Fruit fly (Drosophila melanogaster) whole organism, pupa: ENCODE measurements around the gene Cp16.

Source experiments
- CG10348 ChIP-seq: fragments of 200-800 bp; sonication (Bioruptor generic); IDR thresholded peaks from 2 replicates; pipeline ENCODE4 v1.3.6; 2022; ENCODE audit warnings: missing biosample characterization, missing genetic modification characterization
- CG12605 ChIP-seq: fragments of 200-800 bp; sonication (Bioruptor generic); IDR thresholded peaks from 2 replicates; pipeline ENCODE4 v1.3.6; 2022; ENCODE audit warnings: missing biosample characterization, missing genetic modification characterization
- CG13204 ChIP-seq: fragments of 200-800 bp; sonication (Bioruptor generic); optimal IDR thresholded peaks from 2 replicates; lab custom pipeline; 2018; ENCODE audit warnings: missing biosample characterization, mild to moderate bottlenecking, missing genetic modification characterization, moderate library complexity
- CG14655 ChIP-seq: fragments of 200-800 bp; sonication (Bioruptor generic); optimal IDR thresholded peaks from 3 replicates; lab custom pipeline; 2017; ENCODE audit warnings: mild to moderate bottlenecking, missing biosample characterization, missing genetic modification reagents, missing genetic modification characterization
- CG15710 ChIP-seq: fragments of 200-800 bp; sonication (Bioruptor generic); optimal IDR thresholded peaks from 2 replicates; lab custom pipeline; 2018; ENCODE audit warnings: missing biosample characterization, mild to moderate bottlenecking, missing genetic modification characterization, moderate library complexity
- CG17806 ChIP-seq: fragments of 200-800 bp; sonication (Bioruptor generic); optimal IDR thresholded peaks from 2 replicates; lab custom pipeline; 2018; ENCODE audit warnings: missing biosample characterization, mild to moderate bottlenecking, missing genetic modification characterization, moderate library complexity
- CG32121 ChIP-seq: fragments of 200-800 bp; sonication (Bioruptor generic); IDR thresholded peaks from 2 replicates; pipeline ENCODE4 v1.3.6; 2022; ENCODE audit warnings: missing biosample characterization, missing genetic modification characterization
- CG34367 ChIP-seq: fragments of 200-800 bp; sonication (Bioruptor generic); optimal IDR thresholded peaks from 2 replicates; lab custom pipeline; 2018; ENCODE audit warnings: missing biosample characterization, mild to moderate bottlenecking, missing genetic modification characterization
- CG4496 ChIP-seq: fragments of 200-800 bp; sonication (Bioruptor generic); IDR thresholded peaks from 3 replicates; pipeline ENCODE4 v1.3.6; 2022; ENCODE audit warnings: missing biosample characterization, missing genetic modification characterization
- CG8159 ChIP-seq: fragments of 200-800 bp; sonication (Bioruptor generic); optimal IDR thresholded peaks from 3 replicates; lab custom pipeline; 2018; ENCODE audit warnings: missing biosample characterization, mild to moderate bottlenecking, missing genetic modification characterization, moderate library complexity
- CG8301 ChIP-seq: fragments of 200-800 bp; sonication (Bioruptor generic); optimal IDR thresholded peaks from 2 replicates; lab custom pipeline; 2018; ENCODE audit warnings: missing biosample characterization, mild to moderate bottlenecking, missing genetic modification characterization
- CG9948 ChIP-seq: fragments of 200-800 bp; sonication (Bioruptor generic); optimal IDR thresholded peaks from 2 replicates; lab custom pipeline; 2018; ENCODE audit warnings: missing biosample characterization, mild to moderate bottlenecking, missing genetic modification characterization, moderate library complexity
- D1 ChIP-seq: fragments of 200-800 bp; sonication (Bioruptor generic); optimal IDR thresholded peaks from 2 replicates; lab custom pipeline; 2018; ENCODE audit warnings: missing biosample characterization, mild to moderate bottlenecking, missing genetic modification characterization, moderate library complexity
- EcR ChIP-seq: fragments of 200-800 bp; sonication (Bioruptor generic); optimal IDR thresholded peaks from 3 replicates; lab custom pipeline; 2019; ENCODE audit warnings: missing biosample characterization, missing genetic modification characterization, mild to moderate bottlenecking, moderate library complexity, missing genetic modification reagents
- Ets98B ChIP-seq: fragments of 200-800 bp; sonication (Bioruptor generic); IDR thresholded peaks from 2 replicates; pipeline ENCODE4 v1.3.6; 2022; ENCODE audit warnings: missing biosample characterization, missing genetic modification characterization
- Pif1A ChIP-seq: fragments of 200-800 bp; sonication (Bioruptor generic); optimal IDR thresholded peaks from 3 replicates; lab custom pipeline; 2016; ENCODE audit warnings: missing biosample characterization, missing genetic modification characterization
- Pif1B ChIP-seq: fragments of 200-800 bp; sonication (Bioruptor generic); optimal IDR thresholded peaks from 3 replicates; lab custom pipeline; 2016; ENCODE audit warnings: missing biosample characterization, missing genetic modification characterization
- Snoo ChIP-seq: fragments of 200-800 bp; sonication (Bioruptor generic); optimal IDR thresholded peaks from 3 replicates; lab custom pipeline; 2017; ENCODE audit warnings: missing biosample characterization, mild to moderate bottlenecking, missing genetic modification characterization, inconsistent platforms
- fd96Ca ChIP-seq: fragments of 200-800 bp; sonication (Bioruptor generic); IDR thresholded peaks from 3 replicates; pipeline ENCODE4 v1.3.6; 2022; ENCODE audit warnings: missing biosample characterization, missing genetic modification characterization
- gl ChIP-seq: fragments of 200-800 bp; sonication (Bioruptor generic); optimal IDR thresholded peaks from 2 replicates; lab custom pipeline; 2018; ENCODE audit warnings: missing biosample characterization, mild to moderate bottlenecking, missing genetic modification characterization
- rn ChIP-seq: fragments of 200-800 bp; sonication (Bioruptor generic); IDR thresholded peaks from 2 replicates; pipeline ENCODE4 v1.3.6; 2022; ENCODE audit warnings: missing biosample characterization, missing genetic modification characterization

The Cp16 gene

dm6 chr3L:8748323-8748722, 16.6 kb downstream of the Cp16 start:
- TF ChIP-seq CG8159 (no peak), CG4496 (GFP tag; lab: Robert Waterston, UW) (no peak), CG12605 (no peak), Pif1A (GFP tag; lab: Kevin White, UChicago) (no peak), CG15710 (no peak), gl (tag; lab: Kevin White, UChicago) (no peak), CG9948 (tag; lab: Kevin White, UChicago) (no peak), CG10348 (GFP tag; lab: Robert Waterston, UW) (no peak), rn (GFP tag; lab: Robert Waterston, UW) (no peak), CG14655 (GFP tag; lab: Kevin White, UChicago) (no peak)

- TF ChIP-seq CG34367 (no peak), rn (GFP tag; lab: Robert Waterston, UW) (no peak), D1 (peak; percentile 91)
- TF ChIP-seq, all 21 proteins: peak for 1
Measured at dm6 chr3L:8748839-8749238, 17.1 kb downstream of the Cp16 start.

dm6 chr3L:8749676-8750654, 18.2 kb downstream of the Cp16 start, which contains the start of gene CG13306:
TSS of gene CG13306 (minus strand) at chr3L:8749726.
- TF ChIP-seq CG9948 (tag; lab: Kevin White, UChicago) (no peak), fd96Ca (GFP tag; lab: Robert Waterston, UW) (0 out of 3 replicates have a peak, but pooled peaks have one; percentile 21)
- TF ChIP-seq, all 21 proteins: peak for 1

DNA sequence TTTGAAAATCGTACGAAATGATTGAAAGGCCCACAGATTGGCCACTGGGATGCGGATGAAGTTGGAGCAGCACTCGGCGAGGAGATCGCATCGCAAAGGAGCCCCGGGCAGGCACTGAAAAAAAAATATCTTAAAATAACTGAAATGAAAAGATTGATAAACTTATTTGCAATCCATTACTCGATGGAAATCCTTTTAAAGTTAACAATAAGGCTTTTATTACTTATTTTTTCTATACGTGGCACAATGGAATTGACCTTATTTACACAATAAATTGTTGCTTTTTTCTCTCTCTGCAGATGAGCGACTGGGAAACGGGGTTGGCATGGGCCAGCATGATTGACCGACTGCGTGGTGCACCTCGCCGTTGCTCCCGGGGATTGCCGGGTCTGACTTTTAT, 19.5 kb downstream of the Cp16 start:
- TF ChIP-seq Pif1B (GFP tag; lab: Kevin White, UChicago) (no peak), rn (GFP tag; lab: Robert Waterston, UW) (peak; percentile 24; the same call in 1 of the 2 replicates), CG32121 (GFP tag; lab: Robert Waterston, UW) (peak; percentile 76), CG4496 (GFP tag; lab: Robert Waterston, UW) (peak; percentile 58; the same call in 2 of the 3 replicates), CG8301 (tag; lab: Kevin White, UChicago) (peak; percentile 54), Ets98B (peak; percentile 70), fd96Ca (GFP tag; lab: Robert Waterston, UW) (peak; percentile 24; the same call in 1 of the 3 replicates), CG14655 (GFP tag; lab: Kevin White, UChicago) (peak; percentile 32), CG12605 (peak; percentile 33; the same call in 1 of the 2 replicates), CG9948 (tag; lab: Kevin White, UChicago) (no peak)

DNA sequence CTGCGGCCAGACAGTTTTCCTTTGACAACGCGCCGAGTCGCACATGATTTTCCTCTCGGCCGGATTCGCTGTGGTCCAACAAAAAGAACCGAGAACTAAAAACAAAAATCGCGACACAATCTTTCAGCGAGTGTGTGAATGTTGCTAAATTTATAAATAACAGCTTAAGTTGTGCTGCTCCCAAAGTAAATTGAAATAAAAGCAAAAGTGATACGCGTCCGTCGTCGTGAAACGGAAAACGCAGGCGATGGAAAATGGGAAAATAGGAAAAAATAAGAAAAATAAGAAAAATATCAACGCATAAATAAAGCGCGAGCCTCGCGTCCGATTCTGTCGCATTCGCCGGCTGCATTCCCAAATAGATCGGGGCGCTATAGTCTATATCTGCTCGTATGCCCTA, 21.8 kb downstream of the Cp16 start, which contains the start of gene Fhos:
TSS of gene Fhos (plus strand) at position 28 of the 400 bp plus-strand sequence.
- TF ChIP-seq rn (GFP tag; lab: Robert Waterston, UW) = no peak
- no peak for TF ChIP-seq CG9948 (tag; lab: Kevin White, UChicago)
- peak; percentile 24; the same call in 1 of the 2 replicates for TF ChIP-seq Ets98B
- TF ChIP-seq CG4496 (GFP tag; lab: Robert Waterston, UW) = no peak
- no peak for TF ChIP-seq Pif1B (GFP tag; lab: Kevin White, UChicago)
- TF ChIP-seq CG15710 = no peak
- no peak for TF ChIP-seq D1
- TF ChIP-seq CG17806 = no peak
- TF ChIP-seq CG32121 (GFP tag; lab: Robert Waterston, UW) = peak; percentile 30; the same call in 1 of the 2 replicates
- TF ChIP-seq gl (tag; lab: Kevin White, UChicago) = no peak
- TF ChIP-seq CG34367 = no peak
- no peak for TF ChIP-seq Pif1A (GFP tag; lab: Kevin White, UChicago)
- no peak for TF ChIP-seq CG13204 (GFP tag; lab: Kevin White, UChicago)
- TF ChIP-seq CG14655 (GFP tag; lab: Kevin White, UChicago) = peak; percentile 3
- TF ChIP-seq CG8301 (tag; lab: Kevin White, UChicago) = peak; percentile 21
- TF ChIP-seq fd96Ca (GFP tag; lab: Robert Waterston, UW) = no peak
- peak; percentile 50; the same call in 1 of the 2 replicates for TF ChIP-seq CG12605
- TF ChIP-seq Snoo (tag; lab: Kevin White, UChicago) = no peak
- no peak for TF ChIP-seq CG10348 (GFP tag; lab: Robert Waterston, UW)
- TF ChIP-seq EcR (GFP tag; lab: Kevin White, UChicago) = no peak
- no peak for TF ChIP-seq CG8159
- TF ChIP-seq, all 21 proteins: peak for 5

- TF ChIP-seq CG13204 (GFP tag; lab: Kevin White, UChicago) = no peak
- no peak for TF ChIP-seq CG32121 (GFP tag; lab: Robert Waterston, UW)
- TF ChIP-seq Pif1A (GFP tag; lab: Kevin White, UChicago) = no peak
- no peak for TF ChIP-seq EcR (GFP tag; lab: Kevin White, UChicago)
- TF ChIP-seq CG17806 = no peak
- TF ChIP-seq fd96Ca (GFP tag; lab: Robert Waterston, UW) = no peak
- no peak for TF ChIP-seq CG34367
- TF ChIP-seq Ets98B = no peak
- TF ChIP-seq Snoo (tag; lab: Kevin White, UChicago) = no peak
- no peak for TF ChIP-seq CG15710
- no peak for TF ChIP-seq CG10348 (GFP tag; lab: Robert Waterston, UW)
- TF ChIP-seq CG8301 (tag; lab: Kevin White, UChicago) = no peak
- TF ChIP-seq rn (GFP tag; lab: Robert Waterston, UW) = no peak
- TF ChIP-seq CG12605 = no peak
Measured at dm6 chr3L:8755689-8756088, 23.9 kb downstream of the Cp16 start, which contains the start of gene CG6576. TSS of gene CG6576 (plus strand) at chr3L:8755989.
